Worm (Caenorhabditis elegans) whole organism, L3 larva: ENCODE results near the gene srh-170.

ENCODE experiments used
- nhr-11 ChIP-seq: fragments of 150-350 bp; optimal IDR thresholded peaks from 2 replicates; lab custom pipeline; 2014; ENCODE audit warnings: missing biosample characterization, missing genetic modification characterization
- nhr-23 ChIP-seq: fragments of 150-350 bp; optimal IDR thresholded peaks from 2 replicates; lab custom pipeline; 2014; ENCODE audit warnings: missing biosample characterization, missing genetic modification reagents, missing genetic modification characterization
- ztf-4 ChIP-seq: fragments of 150-350 bp; optimal IDR thresholded peaks from 2 replicates; lab custom pipeline; 2014; ENCODE audit warnings: missing biosample characterization, missing genetic modification characterization

DNA sequence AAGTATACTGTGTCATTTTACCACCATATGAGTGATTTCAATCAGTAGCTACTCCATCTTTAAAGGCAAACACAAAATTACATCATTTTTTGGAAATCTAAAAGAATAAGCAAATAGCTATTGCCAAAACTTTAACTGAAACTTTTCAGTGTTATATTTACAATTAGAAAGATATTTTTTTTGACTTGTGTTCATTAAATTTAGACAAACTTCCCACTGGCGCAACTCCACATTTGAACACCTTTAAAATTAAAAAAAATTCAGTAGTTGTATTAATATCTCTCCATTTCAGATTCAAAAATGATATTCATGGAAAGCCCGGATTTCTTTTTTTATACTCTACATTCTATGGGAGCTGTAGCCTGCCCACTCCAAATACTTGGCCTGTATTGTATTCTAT is 25.2 kb upstream of the srh-170 start, which contains the start of gene srh-264:
- TF ChIP-seq ztf-4 (tag; lab: Kevin White, UChicago): no peak
- TF ChIP-seq nhr-11 (tag; lab: Kevin White, UChicago): no peak
- no peak for TF ChIP-seq nhr-23
